Worm (Caenorhabditis elegans) whole organism, L4 larva: Measurements from ENCODE around the gene zig-4.

Source experiments
- F10B5.3 ChIP-seq: sonication (generic microtip); optimal IDR thresholded peaks from 2 replicates; lab custom pipeline; 2016; ENCODE audit warnings: mild to moderate bottlenecking, missing genetic modification characterization, missing compliant biosample characterization
- F26F4.8 ChIP-seq: fragments of 200-800 bp; sonication (Bioruptor generic); conservative IDR thresholded peaks from 2 replicates; pipeline ENCODE4 v1.3.6; 2022; ENCODE audit warnings: missing genetic modification characterization, missing compliant biosample characterization
- F44E2.7 ChIP-seq: fragments of 200-800 bp; sonication (Bioruptor generic); IDR thresholded peaks from 2 replicates; pipeline ENCODE4 v2.1.2; 2022; ENCODE audit warnings: missing genetic modification characterization, missing compliant biosample characterization
- F49E8.2 ChIP-seq: sonication (generic microtip); optimal IDR thresholded peaks from 2 replicates; lab custom pipeline; 2016; ENCODE audit warnings: missing compliant biosample characterization, mild to moderate bottlenecking, missing genetic modification characterization, borderline replicate concordance
- T20F7.1 ChIP-seq: fragments of 200-800 bp; sonication (Bioruptor generic); optimal IDR thresholded peaks from 2 replicates; lab custom pipeline; 2018; ENCODE audit warnings: mild to moderate bottlenecking, missing genetic modification characterization, missing compliant biosample characterization
- T26A8.4 ChIP-seq: fragments of 200-800 bp; sonication (Bioruptor generic); IDR thresholded peaks from 2 replicates; pipeline ENCODE4 v1.3.6; 2022; ENCODE audit warnings: missing genetic modification characterization, missing compliant biosample characterization
- Y48G9A.11 ChIP-seq: fragments of 200-800 bp; sonication (Bioruptor generic); IDR thresholded peaks from 2 replicates; pipeline ENCODE4 v1.3.6; 2022; ENCODE audit warnings: missing genetic modification reagents, missing genetic modification characterization, missing compliant biosample characterization
- Y75B8A.6 ChIP-seq: fragments of 200-800 bp; sonication (Bioruptor generic); IDR thresholded peaks from 2 replicates; pipeline ENCODE4 v1.3.6; 2022; ENCODE audit warnings: missing genetic modification reagents, missing genetic modification characterization, missing compliant biosample characterization
- ZK337.2 ChIP-seq: fragments of 200-800 bp; sonication (Bioruptor generic); IDR thresholded peaks from 2 replicates; pipeline ENCODE4 v1.3.6; 2022; ENCODE audit warnings: missing genetic modification reagents, missing genetic modification characterization, missing compliant biosample characterization
- aha-1 ChIP-seq: fragments of 150-350 bp; peaks from one replicate; lab custom pipeline; 2014; ENCODE audit warnings: missing biosample characterization, missing genetic modification characterization
- ama-1 ChIP-seq: fragments of 150-350 bp; optimal IDR thresholded peaks from 2 replicates; lab custom pipeline; 2014; ENCODE audit warnings: inconsistent platforms, mixed read lengths
- attf-4 ChIP-seq: sonication (generic microtip); optimal IDR thresholded peaks from 3 replicates; lab custom pipeline; 2017; ENCODE audit warnings: missing biosample characterization, missing genetic modification characterization
- ceh-20 ChIP-seq: fragments of 200-800 bp; sonication (Bioruptor generic); IDR thresholded peaks from 2 replicates; pipeline ENCODE4 v1.3.6; 2022; ENCODE audit warnings: missing genetic modification reagents, missing genetic modification characterization, missing compliant biosample characterization
- cey-2 ChIP-seq: sonication (generic microtip); optimal IDR thresholded peaks from 3 replicates; lab custom pipeline; 2017; ENCODE audit warnings: missing genetic modification characterization, mild to moderate bottlenecking, missing compliant biosample characterization, antibody characterized with exemption, borderline replicate concordance; ENCODE audit not compliant: insufficient read depth
- daf-19 ChIP-seq: fragments of 200-800 bp; sonication (Bioruptor generic); conservative IDR thresholded peaks from 2 replicates; pipeline ENCODE4 v1.3.6; 2022; ENCODE audit warnings: missing genetic modification characterization, missing compliant biosample characterization
- daf-8 ChIP-seq: fragments of 200-800 bp; sonication (Bioruptor generic); IDR thresholded peaks from 2 replicates; pipeline ENCODE4 v1.3.6; 2022; ENCODE audit warnings: missing genetic modification characterization, missing compliant biosample characterization
- dmd-8 ChIP-seq: fragments of 200-800 bp; sonication (Bioruptor generic); IDR thresholded peaks from 2 replicates; pipeline ENCODE4 v1.3.6; 2022; ENCODE audit warnings: missing genetic modification characterization, missing compliant biosample characterization
- dmd-9 ChIP-seq: fragments of 200-800 bp; sonication (Bioruptor generic); IDR thresholded peaks from 2 replicates; pipeline ENCODE4 v1.3.6; 2022; ENCODE audit warnings: missing genetic modification reagents, missing genetic modification characterization, missing compliant biosample characterization
- egl-27 ChIP-seq: sonication (generic microtip); optimal IDR thresholded peaks from 3 replicates; lab custom pipeline; 2017; ENCODE audit warnings: missing biosample characterization, missing genetic modification reagents, missing genetic modification characterization
- egl-43 ChIP-seq: fragments of 200-800 bp; sonication (Bioruptor generic); IDR thresholded peaks from 2 replicates; pipeline ENCODE4 v1.3.6; 2022; ENCODE audit warnings: missing genetic modification reagents, missing genetic modification characterization, missing compliant biosample characterization
- gei-8 ChIP-seq: fragments of 200-800 bp; sonication (Bioruptor generic); optimal IDR thresholded peaks from 2 replicates; lab custom pipeline; 2018; ENCODE audit warnings: mild to moderate bottlenecking, missing genetic modification characterization, missing compliant biosample characterization
- hif-1 ChIP-seq, 2 experiments: sonication (generic microtip); optimal IDR thresholded peaks; 2 replicates each; lab custom pipeline; 2016 to 2017; ENCODE audit warnings: missing compliant biosample characterization in 2 of 2, missing genetic modification characterization in 2 of 2, missing genetic modification reagents in 2 of 2, missing genotype in 2 of 2, mild to moderate bottlenecking in 1 of 2
- hlh-30 ChIP-seq: sonication (generic microtip); optimal IDR thresholded peaks from 2 replicates; lab custom pipeline; 2017; ENCODE audit warnings: antibody characterized with exemption, mild to moderate bottlenecking, missing genetic modification characterization, missing compliant biosample characterization; ENCODE audit not compliant: insufficient read depth
- hmg-1.1 ChIP-seq: fragments of 200-800 bp; sonication (Bioruptor generic); IDR thresholded peaks from 2 replicates; pipeline ENCODE4 v1.3.6; 2022; ENCODE audit warnings: missing genetic modification reagents, missing genetic modification characterization, missing compliant biosample characterization
- lim-7 ChIP-seq: fragments of 200-800 bp; sonication (Bioruptor generic); IDR thresholded peaks from 2 replicates; pipeline ENCODE4 v1.3.6; 2022; ENCODE audit warnings: missing genetic modification characterization, missing compliant biosample characterization
- lin-1 ChIP-seq: fragments of 200-800 bp; sonication (Bioruptor generic); IDR thresholded peaks from 2 replicates; pipeline ENCODE4 v1.3.6; 2022; ENCODE audit warnings: missing genetic modification reagents, missing genetic modification characterization, missing compliant biosample characterization
- lin-29 ChIP-seq: fragments of 200-800 bp; sonication (Bioruptor generic); IDR thresholded peaks from 2 replicates; pipeline ENCODE4 v1.3.6; 2022; ENCODE audit warnings: missing genetic modification reagents, missing genetic modification characterization, missing compliant biosample characterization
- madf-9 ChIP-seq: fragments of 200-800 bp; sonication (Bioruptor generic); conservative IDR thresholded peaks from 2 replicates; pipeline ENCODE4 v1.3.6; 2022; ENCODE audit warnings: missing genetic modification reagents, missing genetic modification characterization, missing compliant biosample characterization
- mdt-29 ChIP-seq: fragments of 200-800 bp; sonication (Bioruptor generic); IDR thresholded peaks from 2 replicates; pipeline ENCODE4 v1.3.6; 2022; ENCODE audit warnings: missing genetic modification reagents, missing genetic modification characterization, missing compliant biosample characterization
- mxl-2 ChIP-seq: fragments of 200-800 bp; sonication (Bioruptor generic); conservative IDR thresholded peaks from 2 replicates; pipeline ENCODE4 v1.3.6; 2022; ENCODE audit warnings: missing genetic modification reagents, missing genetic modification characterization, missing compliant biosample characterization
- mxl-3 ChIP-seq: fragments of 200-800 bp; sonication (Bioruptor generic); optimal IDR thresholded peaks from 2 replicates; lab custom pipeline; 2018; ENCODE audit warnings: mild to moderate bottlenecking, missing genetic modification characterization, missing compliant biosample characterization
- nhr-102 ChIP-seq: sonication (generic microtip); optimal IDR thresholded peaks from 2 replicates; lab custom pipeline; 2016; ENCODE audit warnings: mild to moderate bottlenecking, missing genetic modification characterization, moderate library complexity, missing compliant biosample characterization
- nhr-237 ChIP-seq: sonication (generic microtip); optimal IDR thresholded peaks from 2 replicates; lab custom pipeline; 2017; ENCODE audit warnings: missing biosample characterization, missing genetic modification characterization
- nhr-77 ChIP-seq: fragments of 150-350 bp; optimal IDR thresholded peaks from 2 replicates; lab custom pipeline; 2014; ENCODE audit warnings: missing biosample characterization, missing genetic modification characterization
- php-3 ChIP-seq: fragments of 200-800 bp; sonication (Bioruptor generic); IDR thresholded peaks from 2 replicates; pipeline ENCODE4 v1.3.6; 2022; ENCODE audit warnings: missing genetic modification reagents, missing genetic modification characterization, missing compliant biosample characterization
- pqm-1 ChIP-seq: sonication (generic microtip); optimal IDR thresholded peaks from 2 replicates; lab custom pipeline; 2017; ENCODE audit warnings: missing biosample characterization, missing genetic modification characterization
- saeg-2 ChIP-seq: fragments of 200-800 bp; sonication (Bioruptor generic); IDR thresholded peaks from 2 replicates; pipeline ENCODE4 v1.3.6; 2022; ENCODE audit warnings: missing genetic modification reagents, missing genetic modification characterization, missing compliant biosample characterization
- sdz-12 ChIP-seq: fragments of 200-800 bp; sonication (Bioruptor generic); optimal IDR thresholded peaks from 2 replicates; lab custom pipeline; 2018; ENCODE audit warnings: mild to moderate bottlenecking, missing genetic modification characterization, missing compliant biosample characterization
- skn-1 ChIP-seq: fragments of 150-350 bp; optimal IDR thresholded peaks from 2 replicates; lab custom pipeline; 2014; ENCODE audit warnings: missing biosample characterization, missing genetic modification characterization
- snpc-1.2 ChIP-seq: fragments of 200-800 bp; sonication (Bioruptor generic); IDR thresholded peaks from 2 replicates; pipeline ENCODE4 v1.3.6; 2022; ENCODE audit warnings: missing genetic modification reagents, missing genetic modification characterization, missing compliant biosample characterization
- spr-1 ChIP-seq: sonication (generic microtip); optimal IDR thresholded peaks from 2 replicates; lab custom pipeline; 2016; ENCODE audit warnings: mild to moderate bottlenecking, missing genetic modification characterization, missing compliant biosample characterization
- vab-7 ChIP-seq: fragments of 200-800 bp; sonication (Bioruptor generic); IDR thresholded peaks from 2 replicates; pipeline ENCODE4 v1.3.6; 2022; ENCODE audit warnings: missing genetic modification reagents, missing genetic modification characterization, missing compliant biosample characterization
- zfp-3 ChIP-seq: fragments of 200-800 bp; sonication (Bioruptor generic); conservative IDR thresholded peaks from 2 replicates; pipeline ENCODE4 v1.3.6; 2022; ENCODE audit warnings: missing genetic modification reagents, missing genetic modification characterization, missing compliant biosample characterization
- zip-11 ChIP-seq: fragments of 200-800 bp; sonication (Bioruptor generic); IDR thresholded peaks from 2 replicates; pipeline ENCODE4 v1.3.6; 2022; ENCODE audit warnings: missing genetic modification characterization, missing compliant biosample characterization
- zip-2 ChIP-seq: fragments of 150-350 bp; optimal IDR thresholded peaks from 2 replicates; lab custom pipeline; 2014; ENCODE audit warnings: missing biosample characterization, missing genetic modification characterization

Gene zig-4

ce11 chrX:7956449-7956848, 31.2 kb downstream of the zig-4 start:
- TF ChIP-seq F44E2.7 (GFP tag; lab: Robert Waterston, UW) = 0 out of 2 replicates have a peak, but pooled peaks have one; percentile 22
- peak; percentile 49; the same call in 1 of the 2 replicates for TF ChIP-seq T26A8.4 (GFP tag; lab: Robert Waterston, UW)
- TF ChIP-seq sdz-12 = peak; percentile 57
- no peak for TF ChIP-seq hif-1 (tag; optimal IDR thresholded peaks at IDR 0.05; lab: Kevin White, UChicago)
- peak; percentile 48 for TF ChIP-seq ama-1
- TF ChIP-seq mdt-29 (GFP tag; lab: Robert Waterston, UW) = no peak
- TF ChIP-seq nhr-237 (tag; lab: Kevin White, UChicago) = no peak
- peak; percentile 32 for TF ChIP-seq aha-1
- 0 out of 2 replicates have a peak, but pooled peaks have one; percentile 29 for TF ChIP-seq dmd-8 (GFP tag; lab: Robert Waterston, UW)
- TF ChIP-seq Y75B8A.6 = 0 out of 2 replicates have a peak, but pooled peaks have one; percentile 13
- TF ChIP-seq cey-2 (tag; lab: Kevin White, UChicago) = no peak
- no peak for TF ChIP-seq zip-11 (GFP tag; lab: Robert Waterston, UW)

ce11 chrX:7958203-7958602, 33.0 kb downstream of the zig-4 start, which contains the start of gene sfxn-2:
Gene sfxn-2, minus strand, starts transcription at chrX:7958303.
- TF ChIP-seq hlh-30 (tag; lab: Kevin White, UChicago) = peak; percentile 28
- no peak for TF ChIP-seq nhr-102 (tag; lab: Kevin White, UChicago)
- TF ChIP-seq egl-27 (tag; lab: Kevin White, UChicago) = no peak
- TF ChIP-seq hmg-1.1 = no peak
- TF ChIP-seq vab-7 (GFP tag; lab: Robert Waterston, UW) = no peak
- no peak for TF ChIP-seq F26F4.8
- TF ChIP-seq lim-7 (GFP tag; lab: Robert Waterston, UW) = no peak
- no peak for TF ChIP-seq madf-9 (GFP tag; lab: Robert Waterston, UW)

ce11 chrX:7961623-7962022, 36.4 kb downstream of the zig-4 start, which contains the start of gene sem-5:
Gene sem-5, minus strand, starts transcription at chrX:7961723.
- TF ChIP-seq aha-1 = no peak
- no peak for TF ChIP-seq F49E8.2 (tag; lab: Kevin White, UChicago)
- no peak for TF ChIP-seq T26A8.4 (GFP tag; lab: Robert Waterston, UW)
- no peak for TF ChIP-seq pqm-1 (tag; lab: Kevin White, UChicago)
- TF ChIP-seq Y48G9A.11 (GFP tag; lab: Robert Waterston, UW) = no peak
- TF ChIP-seq skn-1 (tag; lab: Kevin White, UChicago) = no peak
- no peak for TF ChIP-seq ceh-20 (GFP tag; lab: Robert Waterston, UW)
- TF ChIP-seq daf-19 (GFP tag; lab: Robert Waterston, UW) = no peak
- no peak for TF ChIP-seq lin-1 (GFP tag; lab: Robert Waterston, UW)
- no peak for TF ChIP-seq ama-1
- no peak for TF ChIP-seq F10B5.3

- TF ChIP-seq F49E8.2 (tag; lab: Kevin White, UChicago) (no peak), zfp-3 (0 out of 2 replicates have a peak, but pooled peaks have one; percentile 39), php-3 (peak; percentile 82), T20F7.1 (GFP tag; lab: Kevin White, UChicago) (peak; percentile 67), daf-8 (GFP tag; lab: Robert Waterston, UW) (no peak), lin-29 (GFP tag; lab: Robert Waterston, UW) (no peak), ZK337.2 (no peak), egl-43 (GFP tag; lab: Robert Waterston, UW) (no peak), mxl-3 (GFP tag; lab: Kevin White, UChicago) (peak; percentile 82), attf-4 (tag; lab: Kevin White, UChicago) (no peak), spr-1 (peak; percentile 41), saeg-2 (peak; percentile 65; the same call in 1 of the 2 replicates), nhr-77 (tag; lab: Kevin White, UChicago) (peak; percentile 83), Y75B8A.6 (no peak), dmd-9 (GFP tag; lab: Robert Waterston, UW) (no peak), snpc-1.2 (GFP tag; lab: Robert Waterston, UW) (no peak), zip-2 (no peak), gei-8 (GFP tag; lab: Kevin White, UChicago) (peak; percentile 12), hif-1 (tag; optimal IDR thresholded peaks at IDR 0.05; lab: Kevin White, UChicago) (peak in 1 of 2 experiments; percentile 76), daf-19 (GFP tag; lab: Robert Waterston, UW) (no peak), nhr-237 (tag; lab: Kevin White, UChicago) (no peak), mxl-2 (GFP tag; lab: Robert Waterston, UW) (no peak)
Observed at ce11 chrX:7962056-7962485, 36.8 kb downstream of the zig-4 start.
